Fruit fly (Drosophila melanogaster) whole organism, embryonic: ENCODE data around the gene Rpp14b.

Experiments
- Antp ChIP-seq: fragments of 200-800 bp; sonication (Bioruptor generic); optimal IDR thresholded peaks from 3 replicates; lab custom pipeline; 2016; ENCODE audit warnings: missing biosample characterization, missing genetic modification characterization
- Awh ChIP-seq: fragments of 200-800 bp; sonication (Bioruptor generic); IDR thresholded peaks from 2 replicates; pipeline ENCODE4, ENCODE4 v1.3.6; 2022; ENCODE audit warnings: missing biosample characterization, missing genetic modification characterization
- CG10654 ChIP-seq: fragments of 200-800 bp; sonication (Bioruptor generic); optimal IDR thresholded peaks from 2 replicates; lab custom pipeline; 2016; ENCODE audit warnings: missing biosample characterization, missing genetic modification characterization
- CG11723 ChIP-seq: fragments of 200-800 bp; sonication (Bioruptor generic); optimal IDR thresholded peaks from 2 replicates; lab custom pipeline; 2017; ENCODE audit warnings: missing biosample characterization, mild to moderate bottlenecking, missing genetic modification characterization
- CG13287 ChIP-seq: fragments of 200-800 bp; sonication (Bioruptor generic); IDR thresholded peaks from 2 replicates; pipeline ENCODE4 v1.3.6; 2022; ENCODE audit warnings: missing biosample characterization, missing genetic modification characterization; ENCODE audit not compliant: partially characterized antibody
- CG15073 ChIP-seq: fragments of 200-800 bp; sonication (Bioruptor generic); optimal IDR thresholded peaks from 2 replicates; lab custom pipeline; 2016; ENCODE audit warnings: missing biosample characterization, missing genetic modification characterization
- CG17912 ChIP-seq: fragments of 200-800 bp; sonication (Bioruptor generic); optimal IDR thresholded peaks from 2 replicates; lab custom pipeline; 2018; ENCODE audit warnings: missing biosample characterization, mild to moderate bottlenecking, missing genetic modification characterization
- CG18619 ChIP-seq: fragments of 200-800 bp; sonication (Bioruptor generic); optimal IDR thresholded peaks from 3 replicates; lab custom pipeline; 2017; ENCODE audit warnings: missing biosample characterization, mild to moderate bottlenecking, missing genetic modification characterization
- CG2889 ChIP-seq: fragments of 200-800 bp; sonication (Bioruptor generic); IDR thresholded peaks from 3 replicates; pipeline ENCODE4 v1.3.6; 2022; ENCODE audit warnings: missing biosample characterization, missing genetic modification characterization
- CG3281 ChIP-seq: fragments of 200-800 bp; sonication (Bioruptor generic); optimal IDR thresholded peaks from 3 replicates; lab custom pipeline; 2017; ENCODE audit warnings: missing biosample characterization, mild to moderate bottlenecking, missing genetic modification characterization
- CG3726 ChIP-seq: fragments of 200-800 bp; sonication (Bioruptor generic); IDR thresholded peaks from 3 replicates; pipeline ENCODE4, ENCODE4 v1.3.6; 2022; ENCODE audit warnings: missing biosample characterization, missing genetic modification characterization
- CG3847 ChIP-seq: fragments of 200-800 bp; sonication (Bioruptor generic); IDR thresholded peaks from 2 replicates; pipeline ENCODE4 v1.3.6; 2022; ENCODE audit warnings: missing biosample characterization, missing genetic modification characterization
- CG4328 ChIP-seq: fragments of 200-800 bp; sonication (Bioruptor generic); optimal IDR thresholded peaks from 3 replicates; lab custom pipeline; 2017; ENCODE audit warnings: missing biosample characterization, missing genetic modification reagents, missing genetic modification characterization
- CG4360 ChIP-seq: fragments of 200-800 bp; sonication (Bioruptor generic); IDR thresholded peaks from 2 replicates; pipeline ENCODE4 v1.3.6; 2022; ENCODE audit warnings: missing biosample characterization, missing genetic modification characterization
- CG7271 ChIP-seq: fragments of 200-800 bp; sonication (Bioruptor generic); optimal IDR thresholded peaks from 2 replicates; lab custom pipeline; 2018; ENCODE audit warnings: missing biosample characterization, mild to moderate bottlenecking, missing genetic modification characterization, moderate library complexity
- CG7372 ChIP-seq: fragments of 200-800 bp; sonication (Bioruptor generic); IDR thresholded peaks from 2 replicates; pipeline ENCODE4 v1.3.6; 2022; ENCODE audit warnings: missing biosample characterization, missing genetic modification characterization
- CG7786 ChIP-seq: fragments of 200-800 bp; sonication (Bioruptor generic); optimal IDR thresholded peaks from 2 replicates; lab custom pipeline; 2016; ENCODE audit warnings: missing biosample characterization, missing genetic modification characterization
- CG8281 ChIP-seq: fragments of 200-800 bp; sonication (Bioruptor generic); optimal IDR thresholded peaks from 2 replicates; lab custom pipeline; 2018; ENCODE audit warnings: missing biosample characterization, mild to moderate bottlenecking, missing genetic modification characterization, moderate library complexity
- CG8290 ChIP-seq, 3 experiments: fragments of 200-800 bp; sonication (Bioruptor generic); optimal IDR thresholded peaks; 2 replicates each; lab custom pipeline; 2016 to 2019; ENCODE audit warnings: missing biosample characterization in 3 of 3, missing genetic modification characterization in 3 of 3, mild to moderate bottlenecking in 2 of 3, moderate library complexity in 1 of 3
- CG9437 ChIP-seq: fragments of 200-800 bp; sonication (Bioruptor generic); optimal IDR thresholded peaks from 2 replicates; lab custom pipeline; 2018; ENCODE audit warnings: missing biosample characterization, mild to moderate bottlenecking, missing genetic modification characterization
- CG9797 ChIP-seq: fragments of 200-800 bp; sonication (Bioruptor generic); optimal IDR thresholded peaks from 3 replicates; lab custom pipeline; 2018; ENCODE audit warnings: missing biosample characterization, mild to moderate bottlenecking, missing genetic modification characterization
- Chrac-16 ChIP-seq: fragments of 200-800 bp; sonication (Bioruptor generic); optimal IDR thresholded peaks from 3 replicates; lab custom pipeline; 2016; ENCODE audit warnings: missing biosample characterization, missing genetic modification characterization
- Dad ChIP-seq: fragments of 200-800 bp; sonication (Bioruptor generic); optimal IDR thresholded peaks from 3 replicates; lab custom pipeline; 2016; ENCODE audit warnings: missing biosample characterization, missing genetic modification characterization
- Dip2 ChIP-seq: fragments of 200-800 bp; sonication (Bioruptor generic); IDR thresholded peaks from 2 replicates; pipeline ENCODE4 v1.3.6; 2022; ENCODE audit warnings: missing biosample characterization, missing genetic modification characterization
- Doc3 ChIP-seq: fragments of 200-800 bp; sonication (Bioruptor generic); IDR thresholded peaks from 3 replicates; pipeline ENCODE4 v1.3.6; 2022; ENCODE audit warnings: missing biosample characterization, missing genetic modification characterization; ENCODE audit not compliant: partially characterized antibody
- E2f1 ChIP-seq: fragments of 200-800 bp; sonication (Bioruptor generic); IDR thresholded peaks from 2 replicates; pipeline ENCODE4 v1.3.6; 2022; ENCODE audit warnings: missing biosample characterization, missing genetic modification characterization
- HHEX ChIP-seq: fragments of 200-800 bp; sonication (Bioruptor generic); optimal IDR thresholded peaks from 3 replicates; lab custom pipeline; 2017; ENCODE audit warnings: missing biosample characterization, mild to moderate bottlenecking, missing genetic modification characterization, missing genetic modification reagents
- Hand ChIP-seq: fragments of 200-800 bp; sonication (Bioruptor generic); optimal IDR thresholded peaks from 2 replicates; lab custom pipeline; 2017; ENCODE audit warnings: mild to moderate bottlenecking, missing biosample characterization, missing genetic modification reagents, missing genetic modification characterization
- HmgZ ChIP-seq: fragments of 200-800 bp; sonication (Bioruptor generic); optimal IDR thresholded peaks from 2 replicates; lab custom pipeline; 2018; ENCODE audit warnings: missing biosample characterization, mild to moderate bottlenecking, missing genetic modification characterization
- Lhr ChIP-seq: fragments of 200-800 bp; sonication (Bioruptor generic); optimal IDR thresholded peaks from 3 replicates; lab custom pipeline; 2017; ENCODE audit warnings: mild to moderate bottlenecking, missing biosample characterization, missing genetic modification reagents, missing genetic modification characterization
- Lim3 ChIP-seq: fragments of 200-800 bp; sonication (Bioruptor generic); IDR thresholded peaks from 2 replicates; pipeline ENCODE4 v1.3.6; 2022; ENCODE audit warnings: missing biosample characterization, missing genetic modification characterization
- NFAT ChIP-seq: fragments of 200-800 bp; sonication (Bioruptor generic); IDR thresholded peaks from 2 replicates; pipeline ENCODE4 v1.3.6; 2022; ENCODE audit warnings: missing biosample characterization, missing genetic modification characterization
- Neu2 ChIP-seq: fragments of 200-800 bp; sonication (Bioruptor generic); optimal IDR thresholded peaks from 3 replicates; lab custom pipeline; 2016; ENCODE audit warnings: missing biosample characterization, missing genetic modification characterization, borderline replicate concordance
- Poxn ChIP-seq: fragments of 200-800 bp; sonication (Bioruptor generic); IDR thresholded peaks from 2 replicates; pipeline ENCODE4 v1.3.6; 2022; ENCODE audit warnings: missing biosample characterization, missing genetic modification characterization
- ab ChIP-seq: fragments of 200-800 bp; sonication (Bioruptor generic); optimal IDR thresholded peaks from 2 replicates; lab custom pipeline; 2016; ENCODE audit warnings: missing biosample characterization, missing genetic modification characterization
- chm ChIP-seq: fragments of 200-800 bp; sonication (Bioruptor generic); IDR thresholded peaks from 2 replicates; pipeline ENCODE4 v1.3.6; 2022; ENCODE audit warnings: missing biosample characterization, missing genetic modification characterization
- da ChIP-seq: fragments of 200-800 bp; sonication (Bioruptor generic); optimal IDR thresholded peaks from 2 replicates; lab custom pipeline; 2016; ENCODE audit warnings: missing biosample characterization, missing genetic modification characterization
- dm ChIP-seq: fragments of 200-800 bp; sonication (Bioruptor generic); optimal IDR thresholded peaks from 3 replicates; lab custom pipeline; 2016; ENCODE audit warnings: missing biosample characterization, missing genetic modification characterization
- en ChIP-seq: fragments of 200-800 bp; sonication (Bioruptor generic); optimal IDR thresholded peaks from 2 replicates; lab custom pipeline; 2016; ENCODE audit warnings: missing biosample characterization, missing genetic modification characterization
- fd3F ChIP-seq: fragments of 200-800 bp; sonication (Bioruptor generic); optimal IDR thresholded peaks from 2 replicates; lab custom pipeline; 2018; ENCODE audit warnings: missing biosample characterization, mild to moderate bottlenecking, missing genetic modification characterization, moderate library complexity
- grau ChIP-seq: fragments of 200-800 bp; optimal IDR thresholded peaks from 3 replicates; lab custom pipeline; 2019; ENCODE audit warnings: missing biosample characterization, mild to moderate bottlenecking, missing genetic modification characterization, moderate library complexity
- knrl ChIP-seq: fragments of 200-800 bp; sonication (Bioruptor generic); IDR thresholded peaks from 3 replicates; pipeline ENCODE4 v1.3.6; 2022; ENCODE audit warnings: missing biosample characterization, missing genetic modification characterization; ENCODE audit not compliant: partially characterized antibody
- lola ChIP-seq, 3 experiments: fragments of >200 bp in 2 of 3; fragments of 200-800 bp in 1 of 3; sonication (Bioruptor generic) in 1 of 3; optimal IDR thresholded peaks; 2 replicates each; lab custom pipeline; 2017 to 2019; ENCODE audit warnings: missing biosample characterization in 3 of 3, missing genetic modification characterization in 3 of 3, mild to moderate bottlenecking in 1 of 3, moderate library complexity in 1 of 3
- luna ChIP-seq: fragments of 200-800 bp; sonication (Bioruptor generic); optimal IDR thresholded peaks from 2 replicates; lab custom pipeline; 2016; ENCODE audit warnings: missing biosample characterization, missing genetic modification characterization
- nerfin-2 ChIP-seq: fragments of 200-800 bp; sonication (Bioruptor generic); IDR thresholded peaks from 2 replicates; pipeline ENCODE4 v1.3.6; 2022; ENCODE audit warnings: missing biosample characterization, missing genetic modification characterization; ENCODE audit not compliant: partially characterized antibody
- sim ChIP-seq: fragments of 200-800 bp; sonication (Bioruptor generic); IDR thresholded peaks from 2 replicates; pipeline ENCODE4 v1.3.6; 2022; ENCODE audit warnings: missing biosample characterization, missing genetic modification characterization
- slou ChIP-seq: fragments of 200-800 bp; sonication (Bioruptor generic); optimal IDR thresholded peaks from 3 replicates; lab custom pipeline; 2016; ENCODE audit warnings: missing biosample characterization, missing genetic modification characterization
- sqz ChIP-seq: fragments of 200-800 bp; sonication (Bioruptor generic); optimal IDR thresholded peaks from 3 replicates; lab custom pipeline; 2018; ENCODE audit warnings: missing biosample characterization, mild to moderate bottlenecking, missing genetic modification characterization
- trh ChIP-seq: fragments of 200-800 bp; sonication (Bioruptor generic); optimal IDR thresholded peaks from 2 replicates; lab custom pipeline; 2016; ENCODE audit warnings: missing biosample characterization, missing genetic modification characterization
- unc-4 ChIP-seq: fragments of 200-800 bp; sonication (Bioruptor generic); IDR thresholded peaks from 2 replicates; pipeline ENCODE4 v1.3.6; 2022; ENCODE audit warnings: missing biosample characterization, missing genetic modification characterization; ENCODE audit not compliant: partially characterized antibody
- zfh2 ChIP-seq: fragments of 200-800 bp; sonication (Bioruptor generic); optimal IDR thresholded peaks from 2 replicates; lab custom pipeline; 2016; ENCODE audit warnings: missing biosample characterization, missing genetic modification characterization

Gene Rpp14b

dm6 chr3R:30039494-30039893 is 16.3 kb upstream of the Rpp14b start, which contains the start of the genes janA, Sry-alpha and Sry-beta (continued):
- TF ChIP-seq Neu2 (GFP tag; lab: Kevin White, UChicago), result no peak
- no peak for TF ChIP-seq grau
- TF ChIP-seq NFAT (GFP tag; lab: Robert Waterston, UW), result no peak
- TF ChIP-seq HmgZ (tag; lab: Kevin White, UChicago), result peak; percentile 55
- no peak for TF ChIP-seq CG18619 (GFP tag; lab: Kevin White, UChicago)
- TF ChIP-seq ab (GFP tag; lab: Kevin White, UChicago), result no peak
- peak; percentile 100 for TF ChIP-seq Doc3
- TF ChIP-seq en (GFP tag; lab: Kevin White, UChicago), result no peak
- peak; percentile 99 for TF ChIP-seq nerfin-2 (GFP tag; lab: Robert Waterston, UW)
- TF ChIP-seq CG9437 (GFP tag; lab: Kevin White, UChicago), result no peak
- TF ChIP-seq CG4360 (GFP tag; lab: Robert Waterston, UW), result no peak; the same call in 1 of the 2 replicates
- no peak for TF ChIP-seq Lim3
- peak; percentile 52 for TF ChIP-seq CG3847 (GFP tag; lab: Robert Waterston, UW)
- TF ChIP-seq Chrac-16 (GFP tag; lab: Kevin White, UChicago), result no peak
- TF ChIP-seq Awh, result no peak
- no peak for TF ChIP-seq dm (GFP tag; lab: Kevin White, UChicago)
- TF ChIP-seq CG15073 (GFP tag; lab: Kevin White, UChicago), result no peak
- no peak for TF ChIP-seq lola (GFP tag; optimal IDR thresholded peaks at IDR 0.05; lab: Kevin White, UChicago)
- TF ChIP-seq luna, result no peak
- TF ChIP-seq CG4328 (GFP tag; lab: Kevin White, UChicago), result no peak
- no peak for TF ChIP-seq HHEX (GFP tag; lab: Kevin White, UChicago)
- no peak for TF ChIP-seq CG8290 (GFP tag; optimal IDR thresholded peaks at IDR 0.05; lab: Kevin White, UChicago)
- TF ChIP-seq CG8290 (tag; optimal IDR thresholded peaks at IDR 0.05; lab: Kevin White, UChicago), result no peak
- TF ChIP-seq da (GFP tag; lab: Kevin White, UChicago), result no peak
- no peak for TF ChIP-seq sim (GFP tag; lab: Robert Waterston, UW)
- no peak for TF ChIP-seq CG8281
- TF ChIP-seq CG7786 (GFP tag; lab: Kevin White, UChicago), result no peak
- no peak for TF ChIP-seq Dip2 (GFP tag; lab: Robert Waterston, UW)
- peak; percentile 80 for TF ChIP-seq CG9797 (GFP tag; lab: Kevin White, UChicago)
- TF ChIP-seq CG7271, result no peak
- TF ChIP-seq CG2889 (GFP tag; lab: Robert Waterston, UW), result no peak
- TF ChIP-seq E2f1 (GFP tag; lab: Robert Waterston, UW), result no peak
- TF ChIP-seq unc-4 (GFP tag; lab: Robert Waterston, UW), result peak; percentile 99
- no peak for TF ChIP-seq CG3281 (GFP tag; lab: Kevin White, UChicago)
- TF ChIP-seq CG3726 (GFP tag; lab: Robert Waterston, UW), result no peak
- no peak for TF ChIP-seq CG10654 (GFP tag; lab: Kevin White, UChicago)
- TF ChIP-seq sqz (GFP tag; lab: Kevin White, UChicago), result no peak
- TF ChIP-seq slou (GFP tag; lab: Kevin White, UChicago), result no peak
- TF ChIP-seq Dad, result no peak
- no peak for TF ChIP-seq fd3F (GFP tag; lab: Kevin White, UChicago)
- peak; percentile 99 for TF ChIP-seq knrl (GFP tag; lab: Robert Waterston, UW)
- TF ChIP-seq Hand (GFP tag; lab: Kevin White, UChicago), result no peak
- peak; percentile 100 for TF ChIP-seq CG13287
- no peak for TF ChIP-seq CG11723 (GFP tag; lab: Kevin White, UChicago)
- no peak for TF ChIP-seq Antp (GFP tag; lab: Kevin White, UChicago)
- TF ChIP-seq CG7372, result no peak
- TF ChIP-seq trh (GFP tag; lab: Kevin White, UChicago), result no peak
- TF ChIP-seq CG17912 (GFP tag; lab: Kevin White, UChicago), result no peak
- no peak for TF ChIP-seq chm (GFP tag; lab: Robert Waterston, UW)
- no peak for TF ChIP-seq Poxn (GFP tag; lab: Robert Waterston, UW)
- TF ChIP-seq zfh2 (GFP tag; lab: Kevin White, UChicago), result no peak
- peak; percentile 24 for TF ChIP-seq Lhr (GFP tag; lab: Kevin White, UChicago)
